Fruit fly (Drosophila melanogaster) whole organism, prepupa: ENCODE data around the gene CG7829.

Experiments used
- CG10669 ChIP-seq: fragments of 200-800 bp; sonication (Bioruptor generic); optimal IDR thresholded peaks from 3 replicates; lab custom pipeline; 2018; ENCODE audit warnings: missing biosample characterization, mild to moderate bottlenecking, missing genetic modification characterization, moderate library complexity
- CG11762 ChIP-seq: fragments of 200-800 bp; sonication (Bioruptor generic); optimal IDR thresholded peaks from 3 replicates; lab custom pipeline; 2016; ENCODE audit warnings: missing biosample characterization, missing genetic modification characterization; ENCODE audit not compliant: insufficient read depth
- CG11902 ChIP-seq: fragments of 200-800 bp; sonication (Bioruptor generic); optimal IDR thresholded peaks from 3 replicates; lab custom pipeline; 2016; ENCODE audit warnings: missing biosample characterization, missing genetic modification characterization
- CG15336 ChIP-seq: fragments of 200-800 bp; sonication (Bioruptor generic); IDR thresholded peaks from 2 replicates; pipeline ENCODE4 v1.3.6; 2022; ENCODE audit warnings: missing biosample characterization, missing genetic modification characterization
- CG1621 ChIP-seq: fragments of 200-800 bp; sonication (Bioruptor generic); optimal IDR thresholded peaks from 3 replicates; lab custom pipeline; 2018; ENCODE audit warnings: missing biosample characterization, mild to moderate bottlenecking, missing genetic modification characterization
- CG3032 ChIP-seq: fragments of 200-800 bp; optimal IDR thresholded peaks from 2 replicates; lab custom pipeline; 2019; ENCODE audit warnings: missing biosample characterization, mild to moderate bottlenecking, missing genetic modification characterization, moderate library complexity
- CG31627 ChIP-seq: fragments of 200-800 bp; sonication (Bioruptor generic); optimal IDR thresholded peaks from 3 replicates; lab custom pipeline; 2016; ENCODE audit warnings: missing biosample characterization, missing genetic modification characterization
- CG32006 ChIP-seq: fragments of 200-800 bp; sonication (Bioruptor generic); optimal IDR thresholded peaks from 3 replicates; lab custom pipeline; 2017; ENCODE audit warnings: missing biosample characterization, mild to moderate bottlenecking, missing genetic modification characterization
- CG4318 ChIP-seq: fragments of 200-800 bp; sonication (Bioruptor generic); optimal IDR thresholded peaks from 3 replicates; lab custom pipeline; 2017; ENCODE audit warnings: missing biosample characterization, mild to moderate bottlenecking, missing genetic modification characterization
- CG6163 ChIP-seq: fragments of 200-800 bp; sonication (Bioruptor generic); IDR thresholded peaks from 3 replicates; pipeline ENCODE4 v1.3.6; 2022; ENCODE audit warnings: missing biosample characterization, missing genetic modification characterization
- CG6276 ChIP-seq: fragments of 200-800 bp; sonication (Bioruptor generic); optimal IDR thresholded peaks from 2 replicates; lab custom pipeline; 2017; ENCODE audit warnings: missing biosample characterization, mild to moderate bottlenecking, missing genetic modification characterization
- CG6792 ChIP-seq: fragments of 200-800 bp; sonication (Bioruptor generic); optimal IDR thresholded peaks from 3 replicates; lab custom pipeline; 2016; ENCODE audit warnings: missing biosample characterization, missing genetic modification characterization
- CG6808 ChIP-seq: fragments of 200-800 bp; sonication (Bioruptor generic); optimal IDR thresholded peaks from 3 replicates; lab custom pipeline; 2017; ENCODE audit warnings: missing biosample characterization, missing genetic modification characterization, mild to moderate bottlenecking, moderate library complexity, missing genetic modification reagents
- CG6854 ChIP-seq: fragments of 200-800 bp; sonication (Bioruptor generic); optimal IDR thresholded peaks from 2 replicates; lab custom pipeline; 2017; ENCODE audit warnings: missing biosample characterization, mild to moderate bottlenecking, missing genetic modification characterization
- CG7368 ChIP-seq: fragments of 200-800 bp; sonication (Bioruptor generic); optimal IDR thresholded peaks from 3 replicates; lab custom pipeline; 2016; ENCODE audit warnings: missing biosample characterization, missing genetic modification characterization
- CG8119 ChIP-seq: fragments of 200-800 bp; sonication (Bioruptor generic); IDR thresholded peaks from 3 replicates; pipeline ENCODE4 v1.3.6; 2022; ENCODE audit warnings: missing biosample characterization, missing genetic modification characterization
- CG8319 ChIP-seq: fragments of 200-800 bp; sonication (Bioruptor generic); optimal IDR thresholded peaks from 3 replicates; lab custom pipeline; 2016; ENCODE audit warnings: missing biosample characterization, missing genetic modification characterization
- Eip75B ChIP-seq: fragments of 200-800 bp; sonication (Bioruptor generic); optimal IDR thresholded peaks from 3 replicates; lab custom pipeline; 2016; ENCODE audit warnings: missing biosample characterization, missing genetic modification characterization
- Eip78C ChIP-seq: fragments of 200-800 bp; sonication (Bioruptor generic); peaks from one replicate; lab custom pipeline; 2016; ENCODE audit warnings: missing biosample characterization, missing genetic modification characterization
- Eip93F ChIP-seq: fragments of 200-800 bp; sonication (Bioruptor generic); optimal IDR thresholded peaks from 2 replicates; lab custom pipeline; 2016; ENCODE audit warnings: missing biosample characterization, mild to moderate bottlenecking, missing genetic modification characterization
- Ets21C ChIP-seq: fragments of 200-800 bp; sonication (Bioruptor generic); optimal IDR thresholded peaks from 3 replicates; lab custom pipeline; 2016; ENCODE audit warnings: missing biosample characterization, missing genetic modification characterization
- Gug ChIP-seq: fragments of 200-800 bp; sonication (Bioruptor generic); IDR thresholded peaks from 2 replicates; pipeline ENCODE4 v1.3.6; 2022; ENCODE audit warnings: missing biosample characterization, missing genetic modification characterization
- Hr39 ChIP-seq: fragments of 200-800 bp; sonication (Bioruptor generic); optimal IDR thresholded peaks from 2 replicates; lab custom pipeline; 2016; ENCODE audit warnings: missing biosample characterization, missing genetic modification characterization
- Lpt ChIP-seq: fragments of 200-800 bp; sonication (Bioruptor generic); optimal IDR thresholded peaks from 3 replicates; lab custom pipeline; 2016; ENCODE audit warnings: missing biosample characterization, missing genetic modification characterization
- Met ChIP-seq: fragments of 200-800 bp; sonication (Bioruptor generic); optimal IDR thresholded peaks from 3 replicates; lab custom pipeline; 2016; ENCODE audit warnings: missing biosample characterization, missing genetic modification characterization
- OdsH ChIP-seq: fragments of 200-800 bp; sonication (Bioruptor generic); optimal IDR thresholded peaks from 3 replicates; lab custom pipeline; 2016; ENCODE audit warnings: missing biosample characterization, missing genetic modification characterization
- Sox102F ChIP-seq: fragments of 200-800 bp; sonication (Bioruptor generic); optimal IDR thresholded peaks from 2 replicates; lab custom pipeline; 2016; ENCODE audit warnings: missing biosample characterization, mild to moderate bottlenecking, missing genetic modification characterization
- Sox14 ChIP-seq: fragments of 200-800 bp; sonication (Bioruptor generic); optimal IDR thresholded peaks from 3 replicates; lab custom pipeline; 2016; ENCODE audit warnings: missing biosample characterization, missing genetic modification characterization
- Sox15 ChIP-seq: fragments of 200-800 bp; sonication (Bioruptor generic); optimal IDR thresholded peaks from 3 replicates; lab custom pipeline; 2016; ENCODE audit warnings: missing biosample characterization, missing genetic modification characterization
- achi ChIP-seq: fragments of 200-800 bp; sonication (Bioruptor generic); optimal IDR thresholded peaks from 3 replicates; lab custom pipeline; 2016; ENCODE audit warnings: missing biosample characterization, missing genetic modification characterization
- cyc ChIP-seq: fragments of 200-800 bp; sonication (Bioruptor generic); optimal IDR thresholded peaks from 3 replicates; lab custom pipeline; 2016; ENCODE audit warnings: missing biosample characterization, missing genetic modification characterization
- dsx ChIP-seq: fragments of 200-800 bp; optimal IDR thresholded peaks from 3 replicates; lab custom pipeline; 2019; ENCODE audit warnings: missing biosample characterization, mild to moderate bottlenecking, missing genetic modification characterization, moderate library complexity; ENCODE audit not compliant: poor library complexity, severe bottlenecking
- esn ChIP-seq: fragments of 200-800 bp; sonication (Bioruptor generic); optimal IDR thresholded peaks from 2 replicates; lab custom pipeline; 2016; ENCODE audit warnings: missing biosample characterization, mild to moderate bottlenecking, missing genetic modification characterization, moderate library complexity
- fkh ChIP-seq: fragments of 200-800 bp; sonication (Bioruptor generic); optimal IDR thresholded peaks from 3 replicates; lab custom pipeline; 2017; ENCODE audit warnings: missing biosample characterization, mild to moderate bottlenecking, missing genetic modification characterization, moderate library complexity
- lz ChIP-seq: fragments of 200-800 bp; sonication (Bioruptor generic); optimal IDR thresholded peaks from 3 replicates; lab custom pipeline; 2016; ENCODE audit warnings: missing biosample characterization, missing genetic modification characterization
- pdm3 ChIP-seq: fragments of 200-800 bp; sonication (Bioruptor generic); optimal IDR thresholded peaks from 3 replicates; lab custom pipeline; 2016; ENCODE audit warnings: missing biosample characterization, missing genetic modification characterization
- salr ChIP-seq, 2 experiments: fragments of 200-800 bp; sonication (Bioruptor generic); optimal IDR thresholded peaks; 3 replicates each; lab custom pipeline; 2016 to 2018; ENCODE audit warnings: missing biosample characterization in 2 of 2, missing genetic modification characterization in 2 of 2, mild to moderate bottlenecking in 1 of 2
- spab ChIP-seq: fragments of 200-800 bp; sonication (Bioruptor generic); optimal IDR thresholded peaks from 2 replicates; lab custom pipeline; 2017; ENCODE audit warnings: missing biosample characterization, mild to moderate bottlenecking, missing genetic modification characterization, missing genetic modification reagents
- ss ChIP-seq, 2 experiments: fragments of 200-800 bp; sonication (Bioruptor generic); optimal IDR thresholded peaks; 2 replicates in 1 of 2; 3 replicates in 1 of 2; lab custom pipeline; 2017 to 2018; ENCODE audit warnings: mild to moderate bottlenecking in 2 of 2, missing biosample characterization in 2 of 2, missing genetic modification characterization in 2 of 2, moderate library complexity in 1 of 2
- svp ChIP-seq: fragments of 200-800 bp; sonication (Bioruptor generic); peaks from one replicate; lab custom pipeline; 2016; ENCODE audit warnings: missing biosample characterization, missing genetic modification characterization
- topi ChIP-seq: fragments of 200-800 bp; sonication (Bioruptor generic); optimal IDR thresholded peaks from 3 replicates; lab custom pipeline; 2016; ENCODE audit warnings: missing biosample characterization, missing genetic modification characterization
- vri ChIP-seq: fragments of 200-800 bp; sonication (Bioruptor generic); optimal IDR thresholded peaks from 3 replicates; lab custom pipeline; 2016; ENCODE audit warnings: missing biosample characterization, mild to moderate bottlenecking, missing genetic modification characterization

CG7829 gene

dm6 chr3R:29782367-29782766 lies 35.2 kb downstream of the CG7829 start (continued):
- TF ChIP-seq pdm3 (GFP tag; lab: Kevin White, UChicago) = no peak
- TF ChIP-seq CG6792 (GFP tag; lab: Kevin White, UChicago) = no peak
- no peak for TF ChIP-seq CG8319 (GFP tag; lab: Kevin White, UChicago)
- TF ChIP-seq CG32006 = no peak
- TF ChIP-seq CG6163 (GFP tag; lab: Robert Waterston, UW) = peak; percentile 65; the same call in 2 of the 3 replicates
- TF ChIP-seq svp (GFP tag; lab: Kevin White, UChicago) = peak; percentile 69
- TF ChIP-seq spab (GFP tag; lab: Kevin White, UChicago) = no peak
- no peak for TF ChIP-seq cyc (GFP tag; lab: Kevin White, UChicago)
- no peak for TF ChIP-seq OdsH (GFP tag; lab: Kevin White, UChicago)
- TF ChIP-seq CG6276 = peak; percentile 12
- no peak for TF ChIP-seq salr (GFP tag; optimal IDR thresholded peaks at IDR 0.05; lab: Kevin White, UChicago)
- TF ChIP-seq vri (GFP tag; lab: Kevin White, UChicago) = peak; percentile 47
- peak; percentile 45 for TF ChIP-seq CG6808 (GFP tag; lab: Kevin White, UChicago)
- no peak for TF ChIP-seq Sox15 (GFP tag; lab: Kevin White, UChicago)
- peak; percentile 0 for TF ChIP-seq Met
- peak; percentile 14 for TF ChIP-seq CG10669 (GFP tag; lab: Kevin White, UChicago)
- TF ChIP-seq CG11902 = no peak
- peak; percentile 51 to 68 for TF ChIP-seq ss (GFP tag; optimal IDR thresholded peaks at IDR 0.05; lab: Kevin White, UChicago)
- TF ChIP-seq Hr39 (GFP tag; lab: Kevin White, UChicago) = no peak
- TF ChIP-seq CG1621 = no peak
- TF ChIP-seq Lpt = peak; percentile 25
- TF ChIP-seq CG11762 (GFP tag; lab: Kevin White, UChicago) = no peak
- peak; percentile 82 for TF ChIP-seq fkh
- no peak for TF ChIP-seq CG4318 (GFP tag; lab: Kevin White, UChicago)
- TF ChIP-seq CG8119 (GFP tag; lab: Robert Waterston, UW) = peak; percentile 46; the same call in 1 of the 3 replicates
- TF ChIP-seq CG15336 (GFP tag; lab: Robert Waterston, UW) = peak; percentile 47; the same call in 1 of the 2 replicates
- TF ChIP-seq lz (GFP tag; lab: Kevin White, UChicago) = no peak
- no peak for TF ChIP-seq CG3032 (tag; lab: Kevin White, UChicago)
- TF ChIP-seq Sox102F (GFP tag; lab: Kevin White, UChicago) = peak; percentile 6
- TF ChIP-seq esn (GFP tag; lab: Kevin White, UChicago) = peak; percentile 34
- no peak for TF ChIP-seq Gug
- TF ChIP-seq Eip78C (GFP tag; lab: Kevin White, UChicago) = peak; percentile 83
- no peak for TF ChIP-seq CG7368 (GFP tag; lab: Kevin White, UChicago)

- no peak for TF ChIP-seq Eip75B (GFP tag; lab: Kevin White, UChicago)
- TF ChIP-seq vri (GFP tag; lab: Kevin White, UChicago) = peak; percentile 88
- TF ChIP-seq Ets21C (GFP tag; lab: Kevin White, UChicago) = no peak
- TF ChIP-seq CG31627 (GFP tag; lab: Kevin White, UChicago) = no peak
- peak; percentile 0 for TF ChIP-seq CG32006
- no peak for TF ChIP-seq CG15336 (GFP tag; lab: Robert Waterston, UW)
Observed at dm6 chr3R:29781874-29782273, 35.7 kb downstream of the CG7829 start.

- TF ChIP-seq vri (GFP tag; lab: Kevin White, UChicago) = peak; percentile 82
- TF ChIP-seq achi = no peak
- TF ChIP-seq CG7368 (GFP tag; lab: Kevin White, UChicago) = no peak
- no peak for TF ChIP-seq dsx
- TF ChIP-seq Sox15 (GFP tag; lab: Kevin White, UChicago) = no peak
- TF ChIP-seq CG8319 (GFP tag; lab: Kevin White, UChicago) = no peak
- TF ChIP-seq ss (GFP tag; optimal IDR thresholded peaks at IDR 0.05; lab: Kevin White, UChicago) = peak in 1 of 2 experiments; percentile 19
- TF ChIP-seq OdsH (GFP tag; lab: Kevin White, UChicago) = no peak
- TF ChIP-seq spab (GFP tag; lab: Kevin White, UChicago) = no peak
- TF ChIP-seq fkh = peak; percentile 39
- no peak for TF ChIP-seq topi (GFP tag; lab: Kevin White, UChicago)
- peak; percentile 13 for TF ChIP-seq Sox14
- no peak for TF ChIP-seq Eip75B (GFP tag; lab: Kevin White, UChicago)
- TF ChIP-seq Eip93F (GFP tag; lab: Kevin White, UChicago) = peak; percentile 82
- no peak for TF ChIP-seq CG6854 (GFP tag; lab: Kevin White, UChicago)
- TF ChIP-seq Eip78C (GFP tag; lab: Kevin White, UChicago) = peak; percentile 6
- no peak for TF ChIP-seq CG11902
- TF ChIP-seq, all 60 proteins: peak for 6
Observed at dm6 chr3R:29780402-29781029, 37.0 kb downstream of the CG7829 start, which contains the start of gene fig. Gene fig (minus strand): TSS chr3R:29780452.
